Fruit fly (Drosophila melanogaster) whole organism, embryonic: Measurements from ENCODE around the gene CG14062.

ENCODE experiments used
- Ada2b ChIP-seq: fragments of 200-800 bp; sonication (Bioruptor generic); IDR thresholded peaks from 2 replicates; pipeline ENCODE4 v1.3.6; 2022; ENCODE audit warnings: missing biosample characterization, missing genetic modification characterization
- Bdp1 ChIP-seq: fragments of 200-800 bp; sonication (Bioruptor generic); optimal IDR thresholded peaks from 3 replicates; lab custom pipeline; 2016; ENCODE audit warnings: missing biosample characterization, missing genetic modification characterization
- CG11504 ChIP-seq: fragments of 200-800 bp; sonication (Bioruptor generic); optimal IDR thresholded peaks from 3 replicates; lab custom pipeline; 2019; ENCODE audit warnings: missing biosample characterization, mild to moderate bottlenecking, missing genetic modification characterization, moderate library complexity
- CG1233 ChIP-seq: fragments of 200-800 bp; sonication (Bioruptor generic); optimal IDR thresholded peaks from 4 replicates; lab custom pipeline; 2018; ENCODE audit warnings: missing biosample characterization, mild to moderate bottlenecking, missing genetic modification characterization
- CG13287 ChIP-seq: fragments of 200-800 bp; sonication (Bioruptor generic); IDR thresholded peaks from 2 replicates; pipeline ENCODE4 v1.3.6; 2022; ENCODE audit warnings: missing biosample characterization, missing genetic modification characterization; ENCODE audit not compliant: partially characterized antibody
- CG14710 ChIP-seq: fragments of 200-800 bp; sonication (Bioruptor generic); optimal IDR thresholded peaks from 3 replicates; lab custom pipeline; 2019; ENCODE audit warnings: missing biosample characterization, mild to moderate bottlenecking, missing genetic modification characterization, moderate library complexity
- CG1647 ChIP-seq: fragments of 200-800 bp; sonication (Bioruptor generic); optimal IDR thresholded peaks from 3 replicates; lab custom pipeline; 2016; ENCODE audit warnings: missing biosample characterization, missing genetic modification characterization
- CG17361 ChIP-seq: fragments of 200-800 bp; sonication (Bioruptor generic); IDR thresholded peaks from 3 replicates; pipeline ENCODE4 v1.3.6; 2022; ENCODE audit warnings: missing biosample characterization, missing genetic modification characterization
- CG18262 ChIP-seq: fragments of 200-800 bp; optimal IDR thresholded peaks from 3 replicates; lab custom pipeline; 2019; ENCODE audit warnings: missing biosample characterization, mild to moderate bottlenecking, missing genetic modification characterization, moderate library complexity
- CG2202 ChIP-seq: fragments of 200-800 bp; sonication (Bioruptor generic); optimal IDR thresholded peaks from 2 replicates; lab custom pipeline; 2018; ENCODE audit warnings: missing biosample characterization, mild to moderate bottlenecking, missing genetic modification characterization
- CG32772 ChIP-seq: fragments of 200-800 bp; sonication (Bioruptor generic); IDR thresholded peaks from 2 replicates; pipeline ENCODE4 v1.3.6; 2022; ENCODE audit warnings: missing biosample characterization, missing genetic modification characterization
- CG4424 ChIP-seq: fragments of 200-800 bp; sonication (Bioruptor generic); optimal IDR thresholded peaks from 3 replicates; lab custom pipeline; 2016; ENCODE audit warnings: missing biosample characterization, missing genetic modification characterization
- CG6654 ChIP-seq: fragments of 200-800 bp; sonication (Bioruptor generic); optimal IDR thresholded peaks from 2 replicates; lab custom pipeline; 2017; ENCODE audit warnings: missing biosample characterization, mild to moderate bottlenecking, missing genetic modification characterization
- CG7271 ChIP-seq: fragments of 200-800 bp; sonication (Bioruptor generic); optimal IDR thresholded peaks from 2 replicates; lab custom pipeline; 2018; ENCODE audit warnings: missing biosample characterization, mild to moderate bottlenecking, missing genetic modification characterization, moderate library complexity
- CG8359 ChIP-seq: fragments of 200-800 bp; sonication (Bioruptor generic); optimal IDR thresholded peaks from 2 replicates; lab custom pipeline; 2017; ENCODE audit warnings: missing biosample characterization, mild to moderate bottlenecking, missing genetic modification characterization, borderline replicate concordance
- CG8765 ChIP-seq: fragments of 200-800 bp; sonication (Bioruptor generic); IDR thresholded peaks from 2 replicates; pipeline ENCODE4 v1.3.6; 2022; ENCODE audit warnings: missing biosample characterization, missing genetic modification characterization
- D ChIP-seq, 2 experiments: fragments of 200-800 bp in 1 of 2; fragments of >200 bp in 1 of 2; sonication (Bioruptor generic) in 1 of 2; optimal IDR thresholded peaks; 2 replicates in 1 of 2; 3 replicates in 1 of 2; lab custom pipeline; 2017; ENCODE audit warnings: mild to moderate bottlenecking in 1 of 2, missing biosample characterization in 1 of 2, missing genetic modification characterization in 1 of 2, missing genetic modification reagents in 1 of 2
- D19A ChIP-seq: fragments of 200-800 bp; optimal IDR thresholded peaks from 3 replicates; lab custom pipeline; 2019; ENCODE audit warnings: missing biosample characterization, mild to moderate bottlenecking, missing genetic modification characterization, moderate library complexity
- Gug ChIP-seq: fragments of 200-800 bp; sonication (Bioruptor generic); IDR thresholded peaks from 4 replicates; pipeline ENCODE4 v1.3.6; 2022; ENCODE audit warnings: missing biosample characterization, missing genetic modification characterization
- HLH54F ChIP-seq: fragments of 200-800 bp; sonication (Bioruptor generic); optimal IDR thresholded peaks from 3 replicates; lab custom pipeline; 2016; ENCODE audit warnings: missing biosample characterization, missing genetic modification characterization
- Lpt ChIP-seq: fragments of >200 bp; optimal IDR thresholded peaks from 2 replicates; lab custom pipeline; 2018; ENCODE audit warnings: missing biosample characterization, missing genetic modification characterization
- Mad ChIP-seq: fragments of 200-800 bp; sonication (Bioruptor generic); optimal IDR thresholded peaks from 2 replicates; lab custom pipeline; 2016; ENCODE audit warnings: missing biosample characterization, missing genetic modification characterization
- Med ChIP-seq: fragments of 200-800 bp; sonication (Bioruptor generic); peaks from one replicate; lab custom pipeline; 2016; ENCODE audit warnings: missing biosample characterization, missing genetic modification characterization, mild to moderate bottlenecking, inconsistent platforms, moderate library complexity
- Rx ChIP-seq: fragments of 200-800 bp; sonication (Bioruptor generic); IDR thresholded peaks from 2 replicates; pipeline ENCODE4 v1.3.6; 2022; ENCODE audit warnings: missing biosample characterization, missing genetic modification characterization
- Sox102F ChIP-seq: fragments of 200-800 bp; sonication (Bioruptor generic); optimal IDR thresholded peaks from 2 replicates; lab custom pipeline; 2018; ENCODE audit warnings: missing biosample characterization, mild to moderate bottlenecking, missing genetic modification characterization, moderate library complexity
- TFAM ChIP-seq: fragments of 200-800 bp; sonication (Bioruptor generic); optimal IDR thresholded peaks from 2 replicates; lab custom pipeline; 2017; ENCODE audit warnings: missing biosample characterization, missing genetic modification characterization, inconsistent platforms
- ap ChIP-seq: fragments of 200-800 bp; sonication (Bioruptor generic); IDR thresholded peaks from 2 replicates; pipeline ENCODE4 v1.3.6; 2022; ENCODE audit warnings: missing biosample characterization, missing genetic modification characterization
- bsh ChIP-seq, 2 experiments: fragments of 200-800 bp; sonication (Bioruptor generic); optimal IDR thresholded peaks; 2 replicates each; lab custom pipeline; 2017 to 2018; ENCODE audit warnings: mild to moderate bottlenecking in 2 of 2, missing biosample characterization in 2 of 2, missing genetic modification characterization in 2 of 2, moderate library complexity in 1 of 2
- ci ChIP-seq: fragments of 200-800 bp; sonication (Bioruptor generic); IDR thresholded peaks from 3 replicates; pipeline ENCODE4 v1.3.6; 2022; ENCODE audit warnings: missing biosample characterization, missing genetic modification characterization
- crol ChIP-seq: fragments of 200-800 bp; sonication (Bioruptor generic); IDR thresholded peaks from 2 replicates; pipeline ENCODE4 v1.3.6; 2022; ENCODE audit warnings: missing biosample characterization, missing genetic modification characterization
- dmrt11E ChIP-seq: fragments of 200-800 bp; sonication (Bioruptor generic); optimal IDR thresholded peaks from 3 replicates; lab custom pipeline; 2018; ENCODE audit warnings: missing biosample characterization, mild to moderate bottlenecking, missing genetic modification characterization, moderate library complexity
- dmrt99B ChIP-seq: fragments of 200-800 bp; sonication (Bioruptor generic); optimal IDR thresholded peaks from 2 replicates; lab custom pipeline; 2018; ENCODE audit warnings: missing biosample characterization, mild to moderate bottlenecking, missing genetic modification characterization, moderate library complexity
- dysf ChIP-seq: fragments of 200-800 bp; sonication (Bioruptor generic); IDR thresholded peaks from 3 replicates; pipeline ENCODE4 v1.3.6; 2022; ENCODE audit warnings: missing biosample characterization, missing genetic modification characterization
- ems ChIP-seq: fragments of 200-800 bp; sonication (Bioruptor generic); optimal IDR thresholded peaks from 3 replicates; lab custom pipeline; 2016; ENCODE audit warnings: missing biosample characterization, missing genetic modification characterization
- fd96Cb ChIP-seq: fragments of 200-800 bp; sonication (Bioruptor generic); optimal IDR thresholded peaks from 2 replicates; lab custom pipeline; 2018; ENCODE audit warnings: missing biosample characterization, mild to moderate bottlenecking, missing genetic modification characterization, moderate library complexity
- hkb ChIP-seq, 2 experiments: fragments of 200-800 bp in 1 of 2; fragments of >200 bp in 1 of 2; sonication (Bioruptor generic) in 1 of 2; IDR thresholded peaks in 1 of 2; optimal IDR thresholded peaks in 1 of 2; 2 replicates each; pipeline versions ENCODE4 v1.3.6 to Lab custom; 2017 to 2022; ENCODE audit warnings: missing biosample characterization in 1 of 2, missing genetic modification characterization in 1 of 2
- lola ChIP-seq, 3 experiments: fragments of >200 bp in 2 of 3; fragments of 200-800 bp in 1 of 3; sonication (Bioruptor generic) in 1 of 3; optimal IDR thresholded peaks; 2 replicates each; lab custom pipeline; 2017 to 2019; ENCODE audit warnings: missing biosample characterization in 3 of 3, missing genetic modification characterization in 3 of 3, mild to moderate bottlenecking in 1 of 3, moderate library complexity in 1 of 3
- nau ChIP-seq: fragments of 200-800 bp; sonication (Bioruptor generic); optimal IDR thresholded peaks from 3 replicates; lab custom pipeline; 2017; ENCODE audit warnings: missing biosample characterization, mild to moderate bottlenecking, missing genetic modification characterization, missing genetic modification reagents
- nmo ChIP-seq: fragments of 200-800 bp; sonication (Bioruptor generic); optimal IDR thresholded peaks from 2 replicates; lab custom pipeline; 2018; ENCODE audit warnings: missing biosample characterization, mild to moderate bottlenecking, missing genetic modification characterization, moderate library complexity
- pfk ChIP-seq: fragments of 200-800 bp; sonication (Bioruptor generic); optimal IDR thresholded peaks from 2 replicates; lab custom pipeline; 2018; ENCODE audit warnings: missing biosample characterization, mild to moderate bottlenecking, missing genetic modification characterization, moderate library complexity
- phol ChIP-seq: fragments of 200-800 bp; sonication (Bioruptor generic); optimal IDR thresholded peaks from 3 replicates; lab custom pipeline; 2018; ENCODE audit warnings: missing biosample characterization, mild to moderate bottlenecking, missing genetic modification characterization, moderate library complexity
- sc ChIP-seq, 3 experiments: fragments of >200 bp in 2 of 3; fragments of 200-800 bp in 1 of 3; sonication (Bioruptor generic) in 1 of 3; optimal IDR thresholded peaks; 2 replicates in 2 of 3; 3 replicates in 1 of 3; lab custom pipeline; 2017; ENCODE audit warnings: mild to moderate bottlenecking in 1 of 3, missing biosample characterization in 1 of 3, missing genetic modification characterization in 1 of 3, missing genetic modification reagents in 1 of 3
- sqz ChIP-seq: fragments of 200-800 bp; sonication (Bioruptor generic); optimal IDR thresholded peaks from 3 replicates; lab custom pipeline; 2018; ENCODE audit warnings: missing biosample characterization, mild to moderate bottlenecking, missing genetic modification characterization
- stwl ChIP-seq: fragments of 200-800 bp; sonication (Bioruptor generic); optimal IDR thresholded peaks from 3 replicates; lab custom pipeline; 2018; ENCODE audit warnings: missing biosample characterization, mild to moderate bottlenecking, missing genetic modification characterization, moderate library complexity
- sug ChIP-seq: fragments of 200-800 bp; optimal IDR thresholded peaks from 2 replicates; lab custom pipeline; 2019; ENCODE audit warnings: missing biosample characterization, mild to moderate bottlenecking, missing genetic modification characterization, moderate library complexity
- tap ChIP-seq: fragments of 200-800 bp; optimal IDR thresholded peaks from 3 replicates; lab custom pipeline; 2019; ENCODE audit warnings: missing biosample characterization, mild to moderate bottlenecking, missing genetic modification characterization, moderate library complexity
- zf30C ChIP-seq: fragments of 200-800 bp; sonication (Bioruptor generic); optimal IDR thresholded peaks from 3 replicates; lab custom pipeline; 2018; ENCODE audit warnings: missing biosample characterization, mild to moderate bottlenecking, missing genetic modification characterization

CG14062 gene

DNA sequence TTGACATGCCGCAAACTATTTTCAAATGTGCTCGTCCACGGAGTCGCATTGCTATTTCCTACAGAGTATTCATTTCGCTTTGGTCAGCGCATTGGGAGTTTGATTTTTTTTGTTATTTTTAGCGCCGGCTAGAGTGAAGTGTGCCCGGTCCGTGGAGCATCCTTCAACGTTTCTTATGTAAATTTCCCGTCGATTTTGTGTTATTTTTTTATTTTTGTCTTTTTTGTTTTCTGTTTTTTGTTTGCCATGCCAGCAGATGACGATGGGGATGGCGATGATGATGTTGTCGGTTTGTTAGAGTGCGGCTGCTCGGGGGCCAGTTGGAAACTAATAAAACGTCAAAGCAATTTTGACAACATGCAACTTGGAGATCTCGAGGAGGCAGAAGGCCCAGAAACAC, 11.8 kb downstream of the CG14062 start (continued):
- peak; percentile 13 for TF ChIP-seq sqz

DNA sequence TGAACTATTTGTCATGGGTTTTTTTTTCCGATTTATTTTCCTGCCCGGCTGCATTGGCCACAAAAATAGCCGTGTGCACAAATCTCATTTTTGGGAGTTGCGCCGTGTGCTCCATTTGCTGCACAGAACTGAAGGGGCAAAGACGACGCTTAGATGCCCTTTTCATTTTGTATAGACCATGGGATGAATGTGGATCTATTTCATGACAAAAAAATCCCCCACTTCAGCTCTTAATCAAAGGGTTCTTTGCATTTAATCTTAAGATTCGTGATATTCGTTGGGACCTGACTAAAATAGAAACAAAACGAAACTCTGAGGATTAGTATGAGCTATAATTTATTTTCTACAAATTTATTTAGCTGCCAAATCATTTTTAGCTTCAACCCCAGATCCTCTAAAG, 12.6 kb downstream of the CG14062 start:
- TF ChIP-seq Ada2b (GFP tag; lab: Robert Waterston, UW) (no peak), Rx (GFP tag; lab: Robert Waterston, UW) (no peak), CG2202 (tag; lab: Kevin White, UChicago) (no peak), CG17361 (GFP tag; lab: Robert Waterston, UW) (0 out of 3 replicates have a peak, but pooled peaks have one; percentile 26), ci (GFP tag; lab: Robert Waterston, UW) (0 out of 3 replicates have a peak, but pooled peaks have one; percentile 37), fd96Cb (tag; lab: Kevin White, UChicago) (peak; percentile 18), CG32772 (GFP tag; lab: Robert Waterston, UW) (no peak), CG6654 (no peak), tap (tag; lab: Kevin White, UChicago) (no peak), hkb (optimal IDR thresholded peaks at IDR 0.05; lab: Kevin White, UChicago) (no peak), hkb (GFP tag; IDR thresholded peaks at IDR 0.05; lab: Robert Waterston, UW) (no peak), dmrt99B (peak; percentile 20), HLH54F (GFP tag; lab: Kevin White, UChicago) (no peak), sc (optimal IDR thresholded peaks at IDR 0.05; lab: Kevin White, UChicago) (no peak), sc (GFP tag; optimal IDR thresholded peaks at IDR 0.05; lab: Kevin White, UChicago) (peak; percentile 13), stwl (tag; lab: Kevin White, UChicago) (no peak), crol (GFP tag; lab: Robert Waterston, UW) (no peak), Bdp1 (GFP tag; lab: Kevin White, UChicago) (no peak), phol (tag; lab: Kevin White, UChicago) (peak; percentile 28), dysf (no peak), dmrt11E (tag; lab: Kevin White, UChicago) (no peak), Gug (GFP tag; lab: Robert Waterston, UW) (no peak), pfk (no peak), nau (GFP tag; lab: Kevin White, UChicago) (no peak), CG1233 (GFP tag; lab: Kevin White, UChicago) (peak; percentile 8), CG8765 (GFP tag; lab: Robert Waterston, UW) (no peak), nmo (GFP tag; lab: Kevin White, UChicago) (peak; percentile 39), ap (GFP tag; lab: Robert Waterston, UW) (0 out of 2 replicates have a peak, but pooled peaks have one; percentile 16), CG8359 (GFP tag; lab: Kevin White, UChicago) (peak; percentile 9), D19A (tag; lab: Kevin White, UChicago) (peak; percentile 97), CG1647 (no peak), CG4424 (GFP tag; lab: Kevin White, UChicago) (no peak), lola (GFP tag; optimal IDR thresholded peaks at IDR 0.05; lab: Kevin White, UChicago) (peak in 1 of 3 experiments; percentile 30), Sox102F (peak; percentile 26), bsh (GFP tag; optimal IDR thresholded peaks at IDR 0.05; lab: Kevin White, UChicago) (peak in 1 of 2 experiments; percentile 11), Med (GFP tag; lab: Kevin White, UChicago) (peak; percentile 10), CG7271 (tag; lab: Kevin White, UChicago) (no peak), zf30C (GFP tag; lab: Kevin White, UChicago) (no peak), ems (GFP tag; lab: Kevin White, UChicago) (no peak), Mad (GFP tag; lab: Kevin White, UChicago) (no peak), D (optimal IDR thresholded peaks at IDR 0.05; lab: Kevin White, UChicago) (no peak), D (GFP tag; optimal IDR thresholded peaks at IDR 0.05; lab: Kevin White, UChicago) (peak; percentile 33), CG13287 (GFP tag; lab: Robert Waterston, UW) (no peak), TFAM (GFP tag; lab: Kevin White, UChicago) (no peak), sug (tag; lab: Kevin White, UChicago) (no peak), CG18262 (peak; percentile 42), Lpt (GFP tag; lab: Kevin White, UChicago) (no peak), CG11504 (tag; lab: Kevin White, UChicago) (peak; percentile 34), CG14710 (tag; lab: Kevin White, UChicago) (peak; percentile 24)
